Fruit fly (Drosophila melanogaster) whole organism, embryonic: ENCODE data around the gene CG46440.

ENCODE experiments used
- ATbp ChIP-seq: fragments of 200-800 bp; sonication (Bioruptor generic); optimal IDR thresholded peaks from 2 replicates; lab custom pipeline; 2017; ENCODE audit warnings: missing biosample characterization, mild to moderate bottlenecking, missing genetic modification characterization, missing genetic modification reagents
- Atf-2 ChIP-seq: fragments of 200-800 bp; sonication (Bioruptor generic); optimal IDR thresholded peaks from 2 replicates; lab custom pipeline; 2016; ENCODE audit warnings: missing biosample characterization, missing genetic modification characterization
- BtbVII ChIP-seq: fragments of 200-800 bp; sonication (Bioruptor generic); optimal IDR thresholded peaks from 3 replicates; lab custom pipeline; 2017; ENCODE audit warnings: missing biosample characterization, mild to moderate bottlenecking, missing genetic modification characterization
- CG10209 ChIP-seq: fragments of 200-800 bp; sonication (Bioruptor generic); optimal IDR thresholded peaks from 3 replicates; lab custom pipeline; 2017; ENCODE audit warnings: missing biosample characterization, mild to moderate bottlenecking, missing genetic modification characterization, missing genetic modification reagents
- CG1024 ChIP-seq: fragments of 200-800 bp; sonication (Bioruptor generic); IDR thresholded peaks from 2 replicates; pipeline ENCODE4 v1.3.6; 2022; ENCODE audit warnings: missing biosample characterization, missing genetic modification characterization
- CG10979 ChIP-seq: fragments of 200-800 bp; sonication (Bioruptor generic); optimal IDR thresholded peaks from 2 replicates; lab custom pipeline; 2018; ENCODE audit warnings: missing biosample characterization, mild to moderate bottlenecking, missing genetic modification characterization, moderate library complexity
- CG12391 ChIP-seq: fragments of 200-800 bp; sonication (Bioruptor generic); optimal IDR thresholded peaks from 3 replicates; lab custom pipeline; 2018; ENCODE audit warnings: missing biosample characterization, mild to moderate bottlenecking, missing genetic modification characterization, moderate library complexity
- CG15514 ChIP-seq: fragments of 200-800 bp; sonication (Bioruptor generic); optimal IDR thresholded peaks from 3 replicates; lab custom pipeline; 2017; ENCODE audit warnings: missing biosample characterization, missing genetic modification characterization, mild to moderate bottlenecking, moderate library complexity, missing genetic modification reagents
- CG17361 ChIP-seq: fragments of 200-800 bp; sonication (Bioruptor generic); IDR thresholded peaks from 3 replicates; pipeline ENCODE4 v1.3.6; 2022; ENCODE audit warnings: missing biosample characterization, missing genetic modification characterization
- CG18011 ChIP-seq: fragments of 200-800 bp; sonication (Bioruptor generic); optimal IDR thresholded peaks from 2 replicates; lab custom pipeline; 2017; ENCODE audit warnings: missing biosample characterization, missing genetic modification characterization, mild to moderate bottlenecking, moderate library complexity, missing genotype
- CG18619 ChIP-seq: fragments of 200-800 bp; sonication (Bioruptor generic); optimal IDR thresholded peaks from 3 replicates; lab custom pipeline; 2017; ENCODE audit warnings: missing biosample characterization, mild to moderate bottlenecking, missing genetic modification characterization
- CG2129 ChIP-seq: fragments of 200-800 bp; sonication (Bioruptor generic); IDR thresholded peaks from 2 replicates; pipeline ENCODE4 v1.3.6; 2022; ENCODE audit warnings: missing biosample characterization, missing genetic modification characterization; ENCODE audit not compliant: partially characterized antibody
- CG4360 ChIP-seq: fragments of 200-800 bp; sonication (Bioruptor generic); IDR thresholded peaks from 2 replicates; pipeline ENCODE4 v1.3.6; 2022; ENCODE audit warnings: missing biosample characterization, missing genetic modification characterization
- CG6683 ChIP-seq: fragments of 200-800 bp; sonication (Bioruptor generic); optimal IDR thresholded peaks from 2 replicates; lab custom pipeline; 2017; ENCODE audit warnings: missing biosample characterization, mild to moderate bottlenecking, missing genetic modification characterization, missing genetic modification reagents
- CG7357 ChIP-seq: fragments of 200-800 bp; sonication (Bioruptor generic); IDR thresholded peaks from 3 replicates; pipeline ENCODE4 v1.3.6; 2022; ENCODE audit warnings: missing biosample characterization, missing genetic modification characterization
- CG7839 ChIP-seq: fragments of 200-800 bp; sonication (Bioruptor generic); optimal IDR thresholded peaks from 3 replicates; lab custom pipeline; 2018; ENCODE audit warnings: missing biosample characterization, mild to moderate bottlenecking, missing genetic modification characterization, moderate library complexity
- CG8359 ChIP-seq: fragments of 200-800 bp; sonication (Bioruptor generic); optimal IDR thresholded peaks from 2 replicates; lab custom pipeline; 2017; ENCODE audit warnings: missing biosample characterization, mild to moderate bottlenecking, missing genetic modification characterization, borderline replicate concordance
- CG8924 ChIP-seq: fragments of 200-800 bp; optimal IDR thresholded peaks from 3 replicates; lab custom pipeline; 2019; ENCODE audit warnings: missing biosample characterization, mild to moderate bottlenecking, missing genetic modification characterization, moderate library complexity
- CG9215 ChIP-seq: fragments of 200-800 bp; sonication (Bioruptor generic); IDR thresholded peaks from 2 replicates; pipeline ENCODE4 v1.3.6; 2022; ENCODE audit warnings: missing biosample characterization, missing genetic modification characterization
- Camta ChIP-seq: fragments of 200-800 bp; sonication (Bioruptor generic); optimal IDR thresholded peaks from 2 replicates; lab custom pipeline; 2016; ENCODE audit warnings: missing biosample characterization, missing genetic modification characterization
- Dip3 ChIP-seq: fragments of 200-800 bp; sonication (Bioruptor generic); optimal IDR thresholded peaks from 3 replicates; lab custom pipeline; 2016; ENCODE audit warnings: missing biosample characterization, missing genetic modification characterization
- Fer1 ChIP-seq: fragments of 200-800 bp; sonication (Bioruptor generic); optimal IDR thresholded peaks from 2 replicates; lab custom pipeline; 2017; ENCODE audit warnings: missing biosample characterization, mild to moderate bottlenecking, missing genetic modification characterization
- HLH4C ChIP-seq: fragments of 200-800 bp; sonication (Bioruptor generic); IDR thresholded peaks from 3 replicates; pipeline ENCODE4 v1.3.6; 2022; ENCODE audit warnings: missing biosample characterization, missing genetic modification characterization; ENCODE audit not compliant: partially characterized antibody
- Jarid2 ChIP-seq: fragments of 200-800 bp; sonication (Bioruptor generic); optimal IDR thresholded peaks from 3 replicates; lab custom pipeline; 2017; ENCODE audit warnings: mild to moderate bottlenecking, missing biosample characterization, missing genetic modification reagents, missing genetic modification characterization
- Myb ChIP-seq: fragments of 200-800 bp; sonication (Bioruptor generic); optimal IDR thresholded peaks from 2 replicates; lab custom pipeline; 2016; ENCODE audit warnings: missing biosample characterization, missing genetic modification characterization
- NC2α ChIP-seq: fragments of 200-800 bp; sonication (Bioruptor generic); optimal IDR thresholded peaks from 2 replicates; lab custom pipeline; 2016; ENCODE audit warnings: missing biosample characterization, missing genetic modification characterization
- PHDP ChIP-seq: fragments of 200-800 bp; sonication (Bioruptor generic); optimal IDR thresholded peaks from 3 replicates; lab custom pipeline; 2018; ENCODE audit warnings: missing biosample characterization, mild to moderate bottlenecking, missing genetic modification characterization, moderate library complexity
- ato ChIP-seq: fragments of 200-800 bp; sonication (Bioruptor generic); IDR thresholded peaks from 2 replicates; pipeline ENCODE4 v1.3.6; 2022; ENCODE audit warnings: missing biosample characterization, missing genetic modification characterization; ENCODE audit not compliant: partially characterized antibody
- bab2 ChIP-seq: fragments of 200-800 bp; sonication (Bioruptor generic); optimal IDR thresholded peaks from 2 replicates; lab custom pipeline; 2016; ENCODE audit warnings: missing biosample characterization, missing genetic modification characterization
- caup ChIP-seq: fragments of 200-800 bp; sonication (Bioruptor generic); optimal IDR thresholded peaks from 3 replicates; lab custom pipeline; 2017; ENCODE audit warnings: missing biosample characterization, mild to moderate bottlenecking, missing genetic modification characterization, moderate library complexity; ENCODE audit not compliant: severe bottlenecking
- cg ChIP-seq: fragments of 200-800 bp; sonication (Bioruptor generic); optimal IDR thresholded peaks from 3 replicates; lab custom pipeline; 2019; ENCODE audit warnings: missing biosample characterization, mild to moderate bottlenecking, missing genetic modification characterization, moderate library complexity
- corto ChIP-seq: fragments of 200-800 bp; sonication (Bioruptor generic); optimal IDR thresholded peaks from 2 replicates; lab custom pipeline; 2016; ENCODE audit warnings: missing biosample characterization, mild to moderate bottlenecking, missing genetic modification characterization, moderate library complexity
- crc ChIP-seq: fragments of 200-800 bp; sonication (Bioruptor generic); optimal IDR thresholded peaks from 2 replicates; lab custom pipeline; 2016; ENCODE audit warnings: missing biosample characterization, missing genetic modification characterization
- cwo ChIP-seq: fragments of 200-800 bp; sonication (Bioruptor generic); optimal IDR thresholded peaks from 3 replicates; lab custom pipeline; 2017; ENCODE audit warnings: missing biosample characterization, missing genetic modification characterization, mild to moderate bottlenecking, moderate library complexity, missing genetic modification reagents
- dan ChIP-seq: fragments of 200-800 bp; sonication (Bioruptor generic); IDR thresholded peaks from 2 replicates; pipeline ENCODE4 v1.3.6; 2022; ENCODE audit warnings: missing biosample characterization, missing genetic modification characterization
- danr ChIP-seq: fragments of 200-800 bp; sonication (Bioruptor generic); IDR thresholded peaks from 2 replicates; pipeline ENCODE4 v1.3.6; 2022; ENCODE audit warnings: missing biosample characterization, missing genetic modification characterization
- dmrt99B ChIP-seq: fragments of 200-800 bp; sonication (Bioruptor generic); optimal IDR thresholded peaks from 2 replicates; lab custom pipeline; 2018; ENCODE audit warnings: missing biosample characterization, mild to moderate bottlenecking, missing genetic modification characterization, moderate library complexity
- ewg ChIP-seq: fragments of 200-800 bp; sonication (Bioruptor generic); optimal IDR thresholded peaks from 3 replicates; lab custom pipeline; 2017; ENCODE audit warnings: mild to moderate bottlenecking, missing biosample characterization, missing genetic modification reagents, missing genetic modification characterization
- fru ChIP-seq: fragments of >200 bp; optimal IDR thresholded peaks from 2 replicates; lab custom pipeline; 2017
- grau ChIP-seq: fragments of 200-800 bp; optimal IDR thresholded peaks from 3 replicates; lab custom pipeline; 2019; ENCODE audit warnings: missing biosample characterization, mild to moderate bottlenecking, missing genetic modification characterization, moderate library complexity
- hth ChIP-seq: fragments of >200 bp; optimal IDR thresholded peaks from 2 replicates; lab custom pipeline; 2017; ENCODE audit warnings: inconsistent platforms
- lilli ChIP-seq: fragments of 200-800 bp; sonication (Bioruptor generic); optimal IDR thresholded peaks from 3 replicates; lab custom pipeline; 2016; ENCODE audit warnings: missing biosample characterization, missing genetic modification characterization
- nmo ChIP-seq: fragments of 200-800 bp; sonication (Bioruptor generic); optimal IDR thresholded peaks from 2 replicates; lab custom pipeline; 2018; ENCODE audit warnings: missing biosample characterization, mild to moderate bottlenecking, missing genetic modification characterization, moderate library complexity
- nom ChIP-seq: fragments of 200-800 bp; sonication (Bioruptor generic); optimal IDR thresholded peaks from 2 replicates; lab custom pipeline; 2017; ENCODE audit warnings: missing biosample characterization, missing genetic modification characterization, mild to moderate bottlenecking, moderate library complexity, missing genetic modification reagents
- onecut ChIP-seq: fragments of 200-800 bp; sonication (Bioruptor generic); IDR thresholded peaks from 2 replicates; pipeline ENCODE4 v1.3.6; 2022; ENCODE audit warnings: missing biosample characterization, missing genetic modification characterization
- pzg ChIP-seq: fragments of 200-800 bp; sonication (Bioruptor generic); optimal IDR thresholded peaks from 3 replicates; lab custom pipeline; 2018; ENCODE audit warnings: missing biosample characterization, mild to moderate bottlenecking, missing genetic modification characterization, moderate library complexity
- sens ChIP-seq: fragments of 200-800 bp; sonication (Bioruptor generic); peaks from one replicate; lab custom pipeline; 2016; ENCODE audit warnings: missing biosample characterization, missing genetic modification characterization
- tap ChIP-seq: fragments of 200-800 bp; optimal IDR thresholded peaks from 3 replicates; lab custom pipeline; 2019; ENCODE audit warnings: missing biosample characterization, mild to moderate bottlenecking, missing genetic modification characterization, moderate library complexity
- ttk ChIP-seq: fragments of 200-800 bp; sonication (Bioruptor generic); IDR thresholded peaks from 2 replicates; pipeline ENCODE4 v2.1.2; 2022; ENCODE audit warnings: missing biosample characterization, missing genetic modification characterization

The CG46440 gene

DNA sequence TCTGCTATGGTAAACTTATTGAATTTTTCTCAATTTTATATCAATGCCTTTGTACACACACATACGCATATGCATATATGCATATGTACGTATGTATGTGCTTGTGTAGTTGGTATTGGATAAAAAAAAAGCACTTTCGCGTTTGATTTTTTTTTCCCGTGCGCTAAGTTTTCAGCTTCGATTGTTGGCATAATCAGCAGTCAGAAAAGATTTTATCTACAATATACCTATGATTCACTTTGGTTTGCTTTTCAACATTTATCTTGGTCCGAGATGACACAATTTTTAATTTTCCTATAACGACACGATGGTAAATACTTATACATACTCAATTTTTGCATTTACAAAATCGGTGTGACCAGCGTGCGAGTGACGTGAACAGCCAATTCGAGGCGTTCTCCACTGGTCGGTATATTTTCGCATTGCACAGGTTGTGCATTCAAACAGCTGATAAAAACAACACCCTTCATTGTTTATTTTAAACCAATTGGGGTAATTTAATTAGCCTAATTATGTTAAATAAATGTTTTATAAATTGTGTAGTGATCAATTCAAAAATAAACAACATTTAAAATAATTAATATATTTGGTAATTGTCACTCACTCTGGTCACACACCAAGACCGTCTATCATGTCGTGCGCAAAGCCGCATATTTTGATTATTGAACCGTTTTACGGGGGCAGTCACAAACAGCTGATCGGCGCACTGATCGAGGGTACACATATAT is 4.6 kb downstream of the CG46440 start, which contains the start of the genes UBL3 and CG15914 (continued):
- TF ChIP-seq tap (tag; lab: Kevin White, UChicago) (no peak), PHDP (tag; lab: Kevin White, UChicago) (no peak), crc (GFP tag; lab: Kevin White, UChicago) (no peak), CG15514 (GFP tag; lab: Kevin White, UChicago) (peak; percentile 69), Myb (peak; percentile 10), Dip3 (no peak), CG4360 (GFP tag; lab: Robert Waterston, UW) (no peak), dan (GFP tag; lab: Robert Waterston, UW) (no peak), onecut (no peak), CG7839 (tag; lab: Kevin White, UChicago) (no peak), dmrt99B (tag; lab: Kevin White, UChicago) (no peak), CG8359 (GFP tag; lab: Kevin White, UChicago) (no peak), CG6683 (GFP tag; lab: Kevin White, UChicago) (no peak), Atf-2 (no peak), NC2α (no peak), Camta (GFP tag; lab: Kevin White, UChicago) (no peak), hth (lab: Kevin White, UChicago) (no peak), sens (peak; percentile 76), Jarid2 (no peak), HLH4C (GFP tag; lab: Robert Waterston, UW) (no peak), lilli (GFP tag; lab: Kevin White, UChicago) (peak; percentile 14), danr (GFP tag; lab: Robert Waterston, UW) (no peak), cwo (GFP tag; lab: Kevin White, UChicago) (no peak), CG18011 (no peak), CG9215 (GFP tag; lab: Robert Waterston, UW) (no peak), CG18619 (no peak), Fer1 (no peak), corto (GFP tag; lab: Kevin White, UChicago) (no peak), CG1024 (no peak), fru (lab: Kevin White, UChicago) (no peak), CG7357 (GFP tag; lab: Robert Waterston, UW) (0 out of 3 replicates have a peak, but pooled peaks have one; percentile 22), grau (tag; lab: Kevin White, UChicago) (peak; percentile 35), caup (no peak), pzg (peak; percentile 81), CG2129 (GFP tag; lab: Robert Waterston, UW) (no peak), CG10979 (tag; lab: Kevin White, UChicago) (no peak), nmo (peak; percentile 40), CG10209 (GFP tag; lab: Kevin White, UChicago) (no peak), ATbp (GFP tag; lab: Kevin White, UChicago) (no peak), ttk (GFP tag; lab: Robert Waterston, UW) (no peak), cg (GFP tag; lab: Kevin White, UChicago) (peak; percentile 85), nom (GFP tag; lab: Kevin White, UChicago) (peak; percentile 15), ato (GFP tag; lab: Robert Waterston, UW) (no peak), ewg (peak; percentile 60), bab2 (GFP tag; lab: Kevin White, UChicago) (no peak), BtbVII (no peak), CG17361 (GFP tag; lab: Robert Waterston, UW) (peak; percentile 39; the same call in 2 of the 3 replicates), CG8924 (tag; lab: Kevin White, UChicago) (peak; percentile 44), CG12391 (peak; percentile 57)
